Fruit fly (Drosophila melanogaster): ENCODE data around the gene mura.

mura gene

dm6 chr3R:9551013-9551658 lies 470 bp downstream of the mura start (continued):
- TF ChIP-seq CG10565 (GFP tag; optimal IDR thresholded peaks at IDR 0.05) (no peak), Awh (GFP tag; IDR thresholded peaks at IDR 0.05) (no peak), Chrac-16 (GFP tag; optimal IDR thresholded peaks at IDR 0.05) (no peak), gce (GFP tag; IDR thresholded peaks at IDR 0.05) (no peak), CG6175 (GFP tag; IDR thresholded peaks at IDR 0.05) (no peak), Dref (GFP tag; IDR thresholded peaks at IDR 0.05) (no peak), CG15479 (GFP tag; optimal IDR thresholded peaks at IDR 0.05) (no peak), ac (GFP tag; optimal IDR thresholded peaks at IDR 0.05) (peak; percentile 3), wor (GFP tag; IDR thresholded peaks at IDR 0.05) (no peak), Hr39 (optimal IDR thresholded peaks at IDR 0.05) (no peak), CG7745 (tag; optimal IDR thresholded peaks at IDR 0.05) (no peak), C15 (GFP tag; IDR thresholded peaks at IDR 0.05) (no peak), YL-1 (GFP tag; optimal IDR thresholded peaks at IDR 0.05) (peak; percentile 60), ham (GFP tag; IDR thresholded peaks at IDR 0.05) (no peak), CG11560 (tag; IDR thresholded peaks at IDR 0.05) (no peak), nau (GFP tag; optimal IDR thresholded peaks at IDR 0.05) (peak; percentile 71), CG8359 (GFP tag; optimal IDR thresholded peaks at IDR 0.05; ENCODE audit: borderline replicate concordance) (no peak), CG2678 (tag; optimal IDR thresholded peaks at IDR 0.05) (peak; percentile 58), lov (optimal IDR thresholded peaks at IDR 0.05) (peak; percentile 36), lov (GFP tag; IDR thresholded peaks at IDR 0.05) (no peak), tx (GFP tag; optimal IDR thresholded peaks at IDR 0.05) (peak; percentile 6), Sox102F (GFP tag; optimal IDR thresholded peaks at IDR 0.05) (no peak), CG13424 (tag; optimal IDR thresholded peaks at IDR 0.05) (no peak), tna (GFP tag; IDR thresholded peaks at IDR 0.05; ENCODE audit: partially characterized antibody) (no peak), CG17802 (tag; optimal IDR thresholded peaks at IDR 0.05) (no peak), Fer1 (GFP tag; optimal IDR thresholded peaks at IDR 0.05) (peak; percentile 82), CG17612 (GFP tag; IDR thresholded peaks at IDR 0.05) (no peak), CG8290 (GFP tag; optimal IDR thresholded peaks at IDR 0.05) (no peak), CG8290 (tag; optimal IDR thresholded peaks at IDR 0.05) (peak; percentile 46 to 73), CG17912 (GFP tag; optimal IDR thresholded peaks at IDR 0.05) (peak; percentile 87), Ets97D (GFP tag; optimal IDR thresholded peaks at IDR 0.05) (peak; percentile 4), Hr78 (GFP tag; optimal IDR thresholded peaks at IDR 0.05) (peak in 1 of 2 experiments; percentile 99), sob (GFP tag; IDR thresholded peaks at IDR 0.05) (no peak), CG10462 (GFP tag; optimal IDR thresholded peaks at IDR 0.05) (no peak), CG7839 (tag; optimal IDR thresholded peaks at IDR 0.05) (no peak), CG18619 (GFP tag; optimal IDR thresholded peaks at IDR 0.05) (peak; percentile 5), pzg (GFP tag; optimal IDR thresholded peaks at IDR 0.05) (peak; percentile 49), CG17186 (GFP tag; optimal IDR thresholded peaks at IDR 0.05) (peak; percentile 26), CG11247 (GFP tag; IDR thresholded peaks at IDR 0.05) (no peak), btn (GFP tag; optimal IDR thresholded peaks at IDR 0.05) (no peak), CG11504 (tag; optimal IDR thresholded peaks at IDR 0.05) (no peak), CG9609 (GFP tag; optimal IDR thresholded peaks at IDR 0.05) (no peak), CG16779 (GFP tag; IDR thresholded peaks at IDR 0.05) (no peak), ttk (GFP tag; IDR thresholded peaks at IDR 0.05) (no peak), CG14860 (GFP tag; IDR thresholded peaks at IDR 0.05; ENCODE audit: partially characterized antibody) (no peak), insv (GFP tag; optimal IDR thresholded peaks at IDR 0.05) (peak in 1 of 2 experiments; percentile 12), PHDP (tag; optimal IDR thresholded peaks at IDR 0.05) (no peak), CG2875 (GFP tag; optimal IDR thresholded peaks at IDR 0.05) (peak; percentile 55), CG32767 (GFP tag; IDR thresholded peaks at IDR 0.05) (no peak), pan (optimal IDR thresholded peaks at IDR 0.05) (no peak), pan (GFP tag; optimal IDR thresholded peaks at IDR 0.05 in 1 of 2, IDR thresholded peaks at IDR 0.05 in 1 of 2) (no peak)
